Worm (Caenorhabditis elegans) whole organism, late embryonic: Measurements from ENCODE around the gene E02H1.6.

ENCODE experiments used
- C08G9.2 ChIP-seq: sonication (generic microtip); optimal IDR thresholded peaks from 2 replicates; lab custom pipeline; 2016; ENCODE audit warnings: mild to moderate bottlenecking, missing genetic modification characterization, moderate library complexity, missing compliant biosample characterization
- C38D4.7 ChIP-seq: fragments of 200-800 bp; sonication (Bioruptor generic); optimal IDR thresholded peaks from 2 replicates; lab custom pipeline; 2018; ENCODE audit warnings: mild to moderate bottlenecking, missing genetic modification characterization, moderate library complexity, missing compliant biosample characterization
- F13H6.1 ChIP-seq: sonication (generic microtip); optimal IDR thresholded peaks from 2 replicates; lab custom pipeline; 2016; ENCODE audit warnings: missing genetic modification characterization, missing compliant biosample characterization
- K02D7.2 ChIP-seq: sonication (generic microtip); optimal IDR thresholded peaks from 2 replicates; lab custom pipeline; 2017; ENCODE audit warnings: mild to moderate bottlenecking, missing genetic modification characterization, missing compliant biosample characterization
- K09A11.1 ChIP-seq: sonication (generic microtip); optimal IDR thresholded peaks from 2 replicates; lab custom pipeline; 2017; ENCODE audit warnings: antibody characterized with exemption, mild to moderate bottlenecking, missing genetic modification characterization, missing compliant biosample characterization; ENCODE audit not compliant: insufficient read depth
- ceh-22 ChIP-seq: sonication (generic microtip); optimal IDR thresholded peaks from 2 replicates; lab custom pipeline; 2017; ENCODE audit warnings: missing biosample characterization, missing genetic modification characterization
- ceh-30 ChIP-seq: fragments of 150-350 bp; optimal IDR thresholded peaks from 2 replicates; lab custom pipeline; 2014; ENCODE audit warnings: missing biosample characterization, missing genetic modification characterization
- ceh-34 ChIP-seq: sonication (generic microtip); optimal IDR thresholded peaks from 2 replicates; lab custom pipeline; 2016; ENCODE audit warnings: mild to moderate bottlenecking, missing genetic modification characterization, missing compliant biosample characterization
- ceh-48 ChIP-seq: sonication (generic microtip); optimal IDR thresholded peaks from 2 replicates; lab custom pipeline; 2016; ENCODE audit warnings: missing genetic modification characterization, inconsistent platforms, missing compliant biosample characterization
- ceh-6 ChIP-seq: fragments of 200-800 bp; sonication (Bioruptor generic); optimal IDR thresholded peaks from 2 replicates; lab custom pipeline; 2018; ENCODE audit warnings: mild to moderate bottlenecking, missing genetic modification characterization, missing compliant biosample characterization
- che-1 ChIP-seq: sonication (generic microtip); optimal IDR thresholded peaks from 2 replicates; lab custom pipeline; 2016; ENCODE audit warnings: mild to moderate bottlenecking, missing genetic modification characterization, missing compliant biosample characterization
- dmd-4 ChIP-seq: sonication (generic microtip); optimal IDR thresholded peaks from 2 replicates; lab custom pipeline; 2016; ENCODE audit warnings: borderline replicate concordance, missing genetic modification characterization, missing compliant biosample characterization
- dve-1 ChIP-seq: sonication (generic microtip); optimal IDR thresholded peaks from 2 replicates; lab custom pipeline; 2017; ENCODE audit warnings: antibody characterized with exemption, mild to moderate bottlenecking, missing genetic modification characterization, missing compliant biosample characterization
- elt-2 ChIP-seq: sonication (generic microtip); optimal IDR thresholded peaks from 2 replicates; lab custom pipeline; 2016; ENCODE audit warnings: missing genetic modification reagents, missing genetic modification characterization, missing compliant biosample characterization
- fax-1 ChIP-seq: sonication (generic microtip); optimal IDR thresholded peaks from 2 replicates; lab custom pipeline; 2016; ENCODE audit warnings: missing genotype, missing genetic modification characterization, missing compliant biosample characterization
- fkh-6 ChIP-seq: sonication (generic microtip); optimal IDR thresholded peaks from 2 replicates; lab custom pipeline; 2016; ENCODE audit warnings: missing genetic modification characterization, missing compliant biosample characterization
- gmeb-2 ChIP-seq: sonication (generic microtip); optimal IDR thresholded peaks from 2 replicates; lab custom pipeline; 2016; ENCODE audit warnings: missing genetic modification characterization, inconsistent platforms, missing compliant biosample characterization
- hlh-13 ChIP-seq: fragments of 200-800 bp; sonication (Bioruptor generic); optimal IDR thresholded peaks from 2 replicates; lab custom pipeline; 2018; ENCODE audit warnings: mild to moderate bottlenecking, missing genetic modification characterization, missing compliant biosample characterization
- hlh-8 ChIP-seq: sonication (generic microtip); optimal IDR thresholded peaks from 2 replicates; lab custom pipeline; 2016; ENCODE audit warnings: missing genotype, missing genetic modification characterization, missing compliant biosample characterization
- lim-6 ChIP-seq: sonication (generic microtip); optimal IDR thresholded peaks from 2 replicates; lab custom pipeline; 2016; ENCODE audit warnings: missing genetic modification characterization, missing compliant biosample characterization
- madf-2 ChIP-seq: sonication (generic microtip); optimal IDR thresholded peaks from 2 replicates; lab custom pipeline; 2017; ENCODE audit warnings: missing genetic modification characterization, missing compliant biosample characterization
- mec-3 ChIP-seq: sonication (generic microtip); optimal IDR thresholded peaks from 2 replicates; lab custom pipeline; 2016; ENCODE audit warnings: borderline replicate concordance, missing genetic modification characterization, missing compliant biosample characterization
- nfya-1 ChIP-seq: sonication (generic microtip); optimal IDR thresholded peaks from 2 replicates; lab custom pipeline; 2017; ENCODE audit warnings: missing genetic modification characterization, mild to moderate bottlenecking, missing compliant biosample characterization, antibody characterized with exemption, moderate library complexity
- nhr-232 ChIP-seq: sonication (generic microtip); optimal IDR thresholded peaks from 2 replicates; lab custom pipeline; 2016; ENCODE audit warnings: missing genetic modification characterization, missing compliant biosample characterization
- pag-3 ChIP-seq: sonication (generic microtip); optimal IDR thresholded peaks from 2 replicates; lab custom pipeline; 2016; ENCODE audit warnings: missing compliant biosample characterization, missing genetic modification characterization, borderline replicate concordance
- pha-4 ChIP-seq: fragments of 150-350 bp; optimal IDR thresholded peaks from 2 replicates; lab custom pipeline; 2018; ENCODE audit warnings: missing biosample characterization, missing genetic modification reagents, missing genetic modification characterization
- pqm-1 ChIP-seq: sonication (generic microtip); optimal IDR thresholded peaks from 2 replicates; lab custom pipeline; 2016; ENCODE audit warnings: missing genetic modification characterization, missing compliant biosample characterization
- pros-1 ChIP-seq: fragments of 150-350 bp; optimal IDR thresholded peaks from 2 replicates; lab custom pipeline; 2014; ENCODE audit warnings: missing biosample characterization, missing genetic modification reagents, missing genetic modification characterization
- ref-2 ChIP-seq: sonication (generic microtip); optimal IDR thresholded peaks from 2 replicates; lab custom pipeline; 2016; ENCODE audit warnings: missing genetic modification characterization, missing compliant biosample characterization
- rnt-1 ChIP-seq: sonication (generic microtip); optimal IDR thresholded peaks from 2 replicates; lab custom pipeline; 2016; ENCODE audit warnings: missing genetic modification characterization, missing compliant biosample characterization
- sox-2 ChIP-seq: fragments of 200-800 bp; sonication (Bioruptor generic); IDR thresholded peaks from 2 replicates; pipeline ENCODE4 v1.3.6; 2022; ENCODE audit warnings: missing genetic modification reagents, missing genetic modification characterization, missing compliant biosample characterization
- unc-55 ChIP-seq: sonication (generic microtip); optimal IDR thresholded peaks from 2 replicates; lab custom pipeline; 2017; ENCODE audit warnings: missing biosample characterization, missing genetic modification reagents, missing genetic modification characterization
- unc-86 ChIP-seq: sonication (generic microtip); optimal IDR thresholded peaks from 2 replicates; lab custom pipeline; 2016; ENCODE audit warnings: missing genetic modification characterization, missing compliant biosample characterization

E02H1.6 gene

DNA sequence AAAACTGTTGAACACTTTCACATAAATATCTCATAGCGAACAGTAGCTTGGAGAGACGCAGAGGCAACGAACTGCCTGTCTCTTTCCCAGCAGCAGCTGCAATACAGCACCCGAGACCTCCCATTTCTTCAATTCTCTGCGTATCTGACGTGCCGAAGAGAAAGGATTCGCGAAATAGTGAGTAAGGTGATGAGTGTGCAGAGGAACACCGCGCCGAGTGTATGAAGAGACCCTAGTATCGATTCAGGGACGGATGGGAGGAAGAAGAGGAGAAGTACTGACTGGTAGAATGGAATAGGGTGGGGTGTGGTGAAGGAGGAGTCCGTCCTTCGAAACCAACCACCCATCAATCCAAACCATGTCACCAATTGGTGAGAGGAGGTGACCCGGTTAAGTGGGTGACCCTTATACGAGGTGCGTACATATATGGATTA is 49.6 kb downstream of the E02H1.6 start (continued):
- TF ChIP-seq C08G9.2 (tag; lab: Kevin White, UChicago) (peak; percentile 47), elt-2 (no peak), F13H6.1 (tag; lab: Kevin White, UChicago) (no peak), ceh-22 (no peak), pag-3 (tag; lab: Kevin White, UChicago) (no peak), unc-55 (GFP tag; lab: Kevin White, UChicago) (peak; percentile 77), che-1 (no peak), ref-2 (peak; percentile 72), rnt-1 (tag; lab: Kevin White, UChicago) (peak; percentile 59), fkh-6 (tag; lab: Kevin White, UChicago) (no peak), pqm-1 (tag; lab: Kevin White, UChicago) (no peak), pha-4 (tag; lab: Kevin White, UChicago) (no peak), ceh-6 (GFP tag; lab: Kevin White, UChicago) (peak; percentile 37), unc-86 (tag; lab: Kevin White, UChicago) (no peak), K09A11.1 (peak; percentile 31), madf-2 (no peak), lim-6 (no peak), dmd-4 (tag; lab: Kevin White, UChicago) (peak; percentile 58), pros-1 (peak; percentile 78), nhr-232 (tag; lab: Kevin White, UChicago) (no peak), gmeb-2 (tag; lab: Kevin White, UChicago) (no peak), ceh-30 (tag; lab: Kevin White, UChicago) (peak; percentile 58), fax-1 (tag; lab: Kevin White, UChicago) (no peak), dve-1 (tag; lab: Kevin White, UChicago) (peak; percentile 32), ceh-34 (peak; percentile 76), C38D4.7 (GFP tag; lab: Kevin White, UChicago) (no peak), ceh-48 (tag; lab: Kevin White, UChicago) (peak; percentile 80), hlh-8 (no peak), nfya-1 (tag; lab: Kevin White, UChicago) (peak; percentile 89), K02D7.2 (tag; lab: Kevin White, UChicago) (no peak), hlh-13 (no peak), sox-2 (no peak), mec-3 (tag; lab: Kevin White, UChicago) (no peak)
